Fruit fly (Drosophila melanogaster): ENCODE results near the gene CG34112.

Gene CG34112

dm6 chr3R:4387490-4387889, 6.6 kb downstream of the CG34112 start, which contains the start of gene tub (continued):
- TF ChIP-seq CG4328 (GFP tag; optimal IDR thresholded peaks at IDR 0.05) = no peak
- TF ChIP-seq hkb (optimal IDR thresholded peaks at IDR 0.05) = no peak
- no peak; the same call in 1 of the 2 replicates for TF ChIP-seq hkb (GFP tag; IDR thresholded peaks at IDR 0.05)
- TF ChIP-seq Dref (GFP tag; IDR thresholded peaks at IDR 0.05) = peak; percentile 47
- no peak for TF ChIP-seq CG12071 (GFP tag; optimal IDR thresholded peaks at IDR 0.05)
- peak; percentile 35 for TF ChIP-seq Antp (GFP tag; optimal IDR thresholded peaks at IDR 0.05)
- TF ChIP-seq CG17328 (GFP tag; IDR thresholded peaks at IDR 0.05) = 0 out of 2 replicates have a peak, but pooled peaks have one; percentile 26
- TF ChIP-seq CG3281 (GFP tag; optimal IDR thresholded peaks at IDR 0.05) = peak; percentile 47
- TF ChIP-seq CG2889 (GFP tag; IDR thresholded peaks at IDR 0.05) = no peak
- no peak for TF ChIP-seq CG4404 (GFP tag; IDR thresholded peaks at IDR 0.05)
- peak; percentile 31; the same call in 1 of the 2 replicates for TF ChIP-seq CG14441 (GFP tag; IDR thresholded peaks at IDR 0.05)
- peak; percentile 43; the same call in 1 of the 2 replicates for TF ChIP-seq Dip2 (GFP tag; IDR thresholded peaks at IDR 0.05)
- peak; percentile 91 for TF ChIP-seq CG10431 (GFP tag; optimal IDR thresholded peaks at IDR 0.05)
- TF ChIP-seq scrt (GFP tag; optimal IDR thresholded peaks at IDR 0.05) = no peak
- TF ChIP-seq sc (optimal IDR thresholded peaks at IDR 0.05) = no peak
- TF ChIP-seq sc (GFP tag; optimal IDR thresholded peaks at IDR 0.05) = no peak
- TF ChIP-seq chm (GFP tag; IDR thresholded peaks at IDR 0.05) = no peak
- peak; percentile 43; the same call in 1 of the 2 replicates for TF ChIP-seq E2f2 (GFP tag; IDR thresholded peaks at IDR 0.05)
- peak; percentile 43 for TF ChIP-seq Nf-YC (tag; optimal IDR thresholded peaks at IDR 0.05)
- TF ChIP-seq CG32772 (GFP tag; IDR thresholded peaks at IDR 0.05) = no peak
- TF ChIP-seq Camta (GFP tag; optimal IDR thresholded peaks at IDR 0.05) = no peak
- no peak for TF ChIP-seq otp (GFP tag; IDR thresholded peaks at IDR 0.05)
- TF ChIP-seq lov (optimal IDR thresholded peaks at IDR 0.05) = no peak
- TF ChIP-seq lov (GFP tag; IDR thresholded peaks at IDR 0.05) = no peak
- TF ChIP-seq vvl (GFP tag; IDR thresholded peaks at IDR 0.05) = peak; percentile 55; the same call in 1 of the 2 replicates
- TF ChIP-seq vfl (GFP tag; optimal IDR thresholded peaks at IDR 0.05) = no peak
- TF ChIP-seq CG4424 (GFP tag; optimal IDR thresholded peaks at IDR 0.05) = peak; percentile 34
- no peak for TF ChIP-seq CG15479 (GFP tag; optimal IDR thresholded peaks at IDR 0.05)
- TF ChIP-seq mld (GFP tag; IDR thresholded peaks at IDR 0.05; ENCODE audit: partially characterized antibody) = no peak
- no peak for TF ChIP-seq ttk (GFP tag; IDR thresholded peaks at IDR 0.05)
- no peak for TF ChIP-seq fd96Cb (tag; optimal IDR thresholded peaks at IDR 0.05)
- TF ChIP-seq zf30C (GFP tag; optimal IDR thresholded peaks at IDR 0.05) = no peak
- peak; percentile 56 for TF ChIP-seq CG2712 (tag; optimal IDR thresholded peaks at IDR 0.05)
- no peak for TF ChIP-seq CG11247 (GFP tag; IDR thresholded peaks at IDR 0.05)
- no peak for TF ChIP-seq Bdp1 (GFP tag; optimal IDR thresholded peaks at IDR 0.05)
- peak; percentile 1 for TF ChIP-seq chn (GFP tag; optimal IDR thresholded peaks at IDR 0.05)
- TF ChIP-seq Atf6 (GFP tag; IDR thresholded peaks at IDR 0.05) = peak; percentile 32; the same call in 1 of the 2 replicates
- peak; percentile 66; the same call in 2 of the 3 replicates for TF ChIP-seq zfh1 (GFP tag; IDR thresholded peaks at IDR 0.05)
- no peak for TF ChIP-seq CG9817 (tag; optimal IDR thresholded peaks at IDR 0.05)
- peak; percentile 32 for TF ChIP-seq Dp (GFP tag; optimal IDR thresholded peaks at IDR 0.05)
- TF ChIP-seq CrebB (tag; optimal IDR thresholded peaks at IDR 0.05) = peak; percentile 32
- TF ChIP-seq pho (GFP tag; optimal IDR thresholded peaks at IDR 0.05) = peak; percentile 15
- TF ChIP-seq Hr3 (GFP tag; optimal IDR thresholded peaks at IDR 0.05) = peak; percentile 20
- TF ChIP-seq Scr (GFP tag; IDR thresholded peaks at IDR 0.05; ENCODE audit: partially characterized antibody) = 0 out of 2 replicates have a peak, but pooled peaks have one; percentile 15
- TF ChIP-seq CG2678 (tag; optimal IDR thresholded peaks at IDR 0.05) = no peak
- peak; percentile 11 for TF ChIP-seq CG10209 (GFP tag; optimal IDR thresholded peaks at IDR 0.05)
- no peak for TF ChIP-seq CG7357 (GFP tag; IDR thresholded peaks at IDR 0.05)
- peak; percentile 72 for TF ChIP-seq ssp (GFP tag; IDR thresholded peaks at IDR 0.05)
- peak in 1 of 2 experiments; percentile 7 for TF ChIP-seq Trl (optimal IDR thresholded peaks at IDR 0.05)
- peak; percentile 10 for TF ChIP-seq Trl (GFP tag; optimal IDR thresholded peaks at IDR 0.05)
- no peak for TF ChIP-seq Sox102F (GFP tag; optimal IDR thresholded peaks at IDR 0.05)
- peak; percentile 2 for TF ChIP-seq CG13775 (GFP tag; optimal IDR thresholded peaks at IDR 0.05)
- no peak for TF ChIP-seq CG3838 (GFP tag; optimal IDR thresholded peaks at IDR 0.05)
